Worm (Caenorhabditis elegans): ENCODE data around the gene Y46G5A.38.

Y46G5A.38 gene

ce11 chrII:12816412-12817146 is 10.3 kb upstream of the Y46G5A.38 start, which contains the start of gene acl-7:
TSS of gene acl-7 (minus strand) at chrII:12816462.
- TF ChIP-seq mep-1 (tag; optimal IDR thresholded peaks at IDR 0.05) (no peak), M03D4.4 (tag; optimal IDR thresholded peaks at IDR 0.05) (no peak), blmp-1 (tag; optimal IDR thresholded peaks at IDR 0.05) (no peak), lsy-2 (tag; optimal IDR thresholded peaks at IDR 0.05) (no peak), nhr-28 (tag; optimal IDR thresholded peaks at IDR 0.05) (no peak), mls-2 (tag; optimal IDR thresholded peaks at IDR 0.05) (no peak), pha-4 (tag; optimal IDR thresholded peaks at IDR 0.05) (no peak), zip-8 (tag; optimal IDR thresholded peaks at IDR 0.05) (no peak), unc-120 (tag; optimal IDR thresholded peaks at IDR 0.05; ENCODE audit: poor library complexity, severe bottlenecking) (no peak), ceh-43 (GFP tag; optimal IDR thresholded peaks at IDR 0.05) (no peak), ham-2 (GFP tag; optimal IDR thresholded peaks at IDR 0.05) (no peak), nhr-237 (tag; optimal IDR thresholded peaks at IDR 0.05) (no peak), ceh-83 (GFP tag; optimal IDR thresholded peaks at IDR 0.05) (no peak), elt-3 (tag; optimal IDR thresholded peaks at IDR 0.05) (no peak), drap-1 (GFP tag; optimal IDR thresholded peaks at IDR 0.05) (no peak), flh-1 (GFP tag; optimal IDR thresholded peaks at IDR 0.05) (no peak), ztf-11 (tag; optimal IDR thresholded peaks at IDR 0.05) (no peak), snpc-4 (tag; optimal IDR thresholded peaks at IDR 0.05) (no peak), nhr-2 (tag; optimal IDR thresholded peaks at IDR 0.05) (no peak)

DNA sequence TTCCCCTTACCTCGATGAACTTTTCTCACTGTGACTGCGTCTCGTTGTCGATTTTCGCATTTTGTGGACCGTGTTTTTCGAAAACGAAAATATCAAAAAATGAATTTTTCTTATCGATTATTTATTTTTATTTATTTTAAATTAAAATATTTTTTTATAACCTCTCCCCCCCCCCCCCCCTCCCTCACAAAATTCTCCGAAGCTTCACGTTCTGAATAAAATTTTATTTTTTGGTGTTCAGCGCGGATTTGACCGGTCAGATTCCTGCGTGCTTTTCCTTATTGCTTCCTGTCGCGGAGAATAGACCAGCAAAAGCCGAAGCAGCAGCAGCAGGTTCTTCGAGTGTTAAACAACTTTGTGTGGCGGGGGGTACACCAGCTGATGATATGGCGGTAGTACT is 8.4 kb upstream of the Y46G5A.38 start, which contains the start of gene Y46G5A.22:
Gene Y46G5A.22, minus strand, starts transcription at position 101 of the 400 bp plus-strand sequence.
- TF ChIP-seq pha-4 (tag; optimal IDR thresholded peaks at IDR 0.05): no peak
- TF ChIP-seq M03D4.4 (tag; optimal IDR thresholded peaks at IDR 0.05): no peak
- TF ChIP-seq sptf-1 (tag; optimal IDR thresholded peaks at IDR 0.05): no peak
- no peak for TF ChIP-seq ceh-43 (GFP tag; optimal IDR thresholded peaks at IDR 0.05)
- TF ChIP-seq nhr-12 (tag; optimal IDR thresholded peaks at IDR 0.05): no peak
- TF ChIP-seq blmp-1 (tag; optimal IDR thresholded peaks at IDR 0.05): no peak
- TF ChIP-seq mab-5 (tag; optimal IDR thresholded peaks at IDR 0.05): no peak

ce11 chrII:12819979-12820378 is 6.9 kb upstream of the Y46G5A.38 start:
- no peak for TF ChIP-seq lin-13 (tag; optimal IDR thresholded peaks at IDR 0.05)
- TF ChIP-seq ceh-43 (GFP tag; optimal IDR thresholded peaks at IDR 0.05): no peak
- no peak for TF ChIP-seq ham-2 (GFP tag; optimal IDR thresholded peaks at IDR 0.05)
- TF ChIP-seq mep-1 (tag; optimal IDR thresholded peaks at IDR 0.05): no peak
- TF ChIP-seq nhr-2 (tag; optimal IDR thresholded peaks at IDR 0.05): no peak
- no peak for TF ChIP-seq mab-5 (tag; optimal IDR thresholded peaks at IDR 0.05)
- no peak for TF ChIP-seq ztf-11 (tag; optimal IDR thresholded peaks at IDR 0.05)
- no peak for TF ChIP-seq nhr-12 (tag; optimal IDR thresholded peaks at IDR 0.05)
- TF ChIP-seq sptf-1 (tag; optimal IDR thresholded peaks at IDR 0.05): no peak
- no peak for TF ChIP-seq cnd-1 (tag; optimal IDR thresholded peaks at IDR 0.05)
- TF ChIP-seq blmp-1 (tag; optimal IDR thresholded peaks at IDR 0.05): no peak
- TF ChIP-seq nhr-28 (tag; optimal IDR thresholded peaks at IDR 0.05): no peak
- no peak for TF ChIP-seq pha-4 (tag; optimal IDR thresholded peaks at IDR 0.05)

DNA sequence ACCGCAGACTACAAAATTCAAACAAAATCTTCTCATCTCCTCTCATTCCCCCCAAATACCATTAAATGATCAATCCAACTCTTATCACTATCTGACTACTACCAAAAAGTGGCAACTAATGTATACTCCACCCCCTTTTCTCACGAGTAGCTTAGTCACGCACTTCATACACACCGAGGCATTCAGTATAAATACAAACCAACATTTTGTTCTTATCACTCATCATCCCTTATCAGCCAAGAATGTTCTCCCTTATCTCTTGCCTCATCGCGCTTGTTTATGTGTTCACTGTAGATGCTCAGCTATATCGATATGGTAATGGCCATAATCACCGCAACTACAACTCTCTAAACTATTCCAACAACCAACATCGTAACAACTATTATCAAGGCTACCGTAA is 3.4 kb upstream of the Y46G5A.38 start, which contains the start of gene Y46G5A.36:
Gene Y46G5A.36, plus strand, starts transcription at position 243 of the 400 bp plus-strand sequence.
- TF ChIP-seq lin-32 (GFP tag; optimal IDR thresholded peaks at IDR 0.05) (no peak), flh-1 (GFP tag; optimal IDR thresholded peaks at IDR 0.05) (no peak), hlh-1 (tag; optimal IDR thresholded peaks at IDR 0.05) (no peak), bed-3 (GFP tag; optimal IDR thresholded peaks at IDR 0.05) (no peak), mep-1 (tag; optimal IDR thresholded peaks at IDR 0.05) (no peak), elt-3 (tag; optimal IDR thresholded peaks at IDR 0.05) (no peak), cnd-1 (tag; optimal IDR thresholded peaks at IDR 0.05) (no peak), snpc-4 (tag; optimal IDR thresholded peaks at IDR 0.05) (no peak), ceh-83 (GFP tag; optimal IDR thresholded peaks at IDR 0.05) (no peak), ceh-39 (tag; optimal IDR thresholded peaks at IDR 0.05) (no peak), elt-1 (tag; optimal IDR thresholded peaks at IDR 0.05; ENCODE audit: borderline replicate concordance, insufficient read depth) (no peak)

DNA sequence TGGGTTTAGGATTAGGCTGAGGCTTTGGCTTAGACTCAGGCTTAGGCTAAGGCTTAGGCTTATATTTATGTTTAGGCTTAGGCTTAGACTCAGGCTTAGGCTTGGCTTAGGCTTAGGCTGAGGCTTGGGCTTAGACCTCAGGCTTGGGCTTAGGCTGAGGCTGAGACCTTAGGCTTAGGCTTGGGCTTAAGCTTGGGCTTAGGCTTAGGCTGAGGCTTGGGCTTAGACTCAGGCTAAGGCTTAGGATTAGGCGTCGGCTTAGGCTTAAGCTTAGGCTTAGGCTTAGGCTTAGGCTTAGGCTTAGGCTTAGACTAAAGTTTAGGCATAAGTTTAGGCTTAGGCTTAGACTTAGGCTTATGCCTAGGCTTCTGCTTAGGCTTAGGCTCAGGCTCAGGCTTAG is 2.4 kb upstream of the Y46G5A.38 start:
- TF ChIP-seq ham-2 (GFP tag; optimal IDR thresholded peaks at IDR 0.05) (peak; percentile 57), ztf-11 (tag; optimal IDR thresholded peaks at IDR 0.05) (no peak), unc-62 (GFP tag; optimal IDR thresholded peaks at IDR 0.05) (no peak)
